Worm (Caenorhabditis elegans) whole organism, L1 larva: ENCODE results near the gene rpb-12.

ENCODE experiments used
- C04F5.9 ChIP-seq: sonication (generic microtip); optimal IDR thresholded peaks from 2 replicates; lab custom pipeline; 2016; ENCODE audit warnings: missing genetic modification characterization, missing compliant biosample characterization
- blmp-1 ChIP-seq: fragments of 150-350 bp; optimal IDR thresholded peaks from 2 replicates; lab custom pipeline; 2014; ENCODE audit warnings: missing biosample characterization, missing genetic modification characterization
- ceh-82 ChIP-seq, 3 experiments: fragments of 150-350 bp in 1 of 3; sonication (generic microtip) in 2 of 3; optimal IDR thresholded peaks; 2 replicates each; lab custom pipeline; 2014 to 2017; ENCODE audit warnings: missing biosample characterization in 3 of 3, missing genetic modification characterization in 3 of 3
- ceh-88 ChIP-seq: fragments of 200-800 bp; sonication (Bioruptor generic); IDR thresholded peaks from 2 replicates; pipeline ENCODE4 v1.3.6; 2022; ENCODE audit warnings: missing genetic modification characterization, missing compliant biosample characterization
- ceh-90 ChIP-seq: sonication (generic microtip); optimal IDR thresholded peaks from 2 replicates; lab custom pipeline; 2016; ENCODE audit warnings: missing genetic modification characterization, missing compliant biosample characterization
- efl-1 ChIP-seq, 4 experiments: fragments of 150-350 bp; optimal IDR thresholded peaks in 3 of 4; peaks in 1 of 4; 1 replicate in 1 of 4; 2 replicates in 3 of 4; lab custom pipeline; 2014; ENCODE audit warnings: missing biosample characterization in 2 of 4, missing genetic modification characterization in 2 of 4, missing genetic modification reagents in 2 of 4
- elt-2 ChIP-seq: sonication (generic microtip); optimal IDR thresholded peaks from 2 replicates; lab custom pipeline; 2016; ENCODE audit warnings: missing genetic modification characterization, mild to moderate bottlenecking, inconsistent platforms, missing compliant biosample characterization, missing genetic modification reagents
- elt-3 ChIP-seq, 6 experiments: fragments of 150-350 bp in 1 of 6; sonication (generic microtip); optimal IDR thresholded peaks; 2 replicates each; lab custom pipeline; 2017 to 2018; ENCODE audit warnings: missing biosample characterization in 6 of 6, missing genetic modification characterization in 6 of 6, inconsistent platforms in 1 of 6
- ets-5 ChIP-seq: fragments of 200-800 bp; sonication (Bioruptor generic); IDR thresholded peaks from 2 replicates; pipeline ENCODE4 v1.3.6; 2022; ENCODE audit warnings: missing genetic modification characterization, missing compliant biosample characterization
- fkh-10 ChIP-seq: sonication (generic microtip); optimal IDR thresholded peaks from 2 replicates; lab custom pipeline; 2017; ENCODE audit warnings: missing biosample characterization, missing genetic modification reagents, missing genetic modification characterization
- fkh-4 ChIP-seq: sonication (generic microtip); optimal IDR thresholded peaks from 2 replicates; lab custom pipeline; 2016; ENCODE audit warnings: missing compliant biosample characterization, missing genetic modification characterization, borderline replicate concordance
- fkh-8 ChIP-seq: sonication (generic microtip); optimal IDR thresholded peaks from 2 replicates; lab custom pipeline; 2016; ENCODE audit warnings: mild to moderate bottlenecking, missing genetic modification characterization, missing compliant biosample characterization
- hlh-17 ChIP-seq: fragments of 200-800 bp; sonication (Bioruptor generic); optimal IDR thresholded peaks from 2 replicates; lab custom pipeline; 2018; ENCODE audit warnings: missing genetic modification characterization, mild to moderate bottlenecking, missing compliant biosample characterization, moderate library complexity, borderline replicate concordance
- jun-1 ChIP-seq: fragments of 150-350 bp; optimal IDR thresholded peaks from 2 replicates; lab custom pipeline; 2014; ENCODE audit warnings: missing biosample characterization, missing genetic modification reagents, missing genetic modification characterization
- lin-14 ChIP-seq: fragments of 200-800 bp; sonication (Bioruptor generic); optimal IDR thresholded peaks from 2 replicates; lab custom pipeline; 2018; ENCODE audit warnings: mild to moderate bottlenecking, missing genetic modification characterization, moderate library complexity, missing compliant biosample characterization
- lin-35 ChIP-seq, 2 experiments: fragments of 150-350 bp; optimal IDR thresholded peaks; 2 replicates each; lab custom pipeline; 2014; ENCODE audit warnings: missing biosample characterization in 2 of 2, missing genetic modification characterization in 2 of 2, missing genetic modification reagents in 2 of 2
- lir-3 ChIP-seq: sonication (generic microtip); optimal IDR thresholded peaks from 2 replicates; lab custom pipeline; 2016; ENCODE audit warnings: mild to moderate bottlenecking, missing genetic modification characterization, moderate library complexity, missing compliant biosample characterization; ENCODE audit not compliant: poor library complexity
- lsy-2 ChIP-seq, 2 experiments: fragments of 150-350 bp; optimal IDR thresholded peaks; 2 replicates each; lab custom pipeline; 2014; ENCODE audit warnings: missing biosample characterization in 2 of 2, missing genetic modification characterization in 2 of 2
- mdl-1 ChIP-seq, 2 experiments: fragments of 150-350 bp; optimal IDR thresholded peaks; 2 replicates each; lab custom pipeline; 2014 to 2017; ENCODE audit warnings: missing biosample characterization in 2 of 2, missing genetic modification characterization in 2 of 2, inconsistent platforms in 1 of 2
- nhr-11 ChIP-seq: fragments of 150-350 bp; optimal IDR thresholded peaks from 2 replicates; lab custom pipeline; 2014; ENCODE audit warnings: missing biosample characterization, missing genetic modification characterization
- nhr-19 ChIP-seq: fragments of 200-800 bp; sonication (Bioruptor generic); conservative IDR thresholded peaks from 2 replicates; pipeline ENCODE4 v1.3.6; 2022; ENCODE audit warnings: missing genetic modification characterization, missing compliant biosample characterization
- nhr-28 ChIP-seq: fragments of 150-350 bp; optimal IDR thresholded peaks from 2 replicates; lab custom pipeline; 2014; ENCODE audit warnings: missing biosample characterization, missing genetic modification characterization
- nhr-47 ChIP-seq: sonication (generic microtip); optimal IDR thresholded peaks from 2 replicates; lab custom pipeline; 2016; ENCODE audit warnings: mild to moderate bottlenecking, missing genetic modification characterization, moderate library complexity, missing compliant biosample characterization
- nhr-71 ChIP-seq: sonication (generic microtip); optimal IDR thresholded peaks from 2 replicates; lab custom pipeline; 2016; ENCODE audit warnings: mild to moderate bottlenecking, missing genetic modification characterization, moderate library complexity, missing compliant biosample characterization
- nhr-90 ChIP-seq: sonication (generic microtip); optimal IDR thresholded peaks from 2 replicates; lab custom pipeline; 2016; ENCODE audit warnings: mild to moderate bottlenecking, missing genetic modification characterization, missing compliant biosample characterization; ENCODE audit not compliant: poor library complexity
- pag-3 ChIP-seq: sonication (generic microtip); optimal IDR thresholded peaks from 2 replicates; lab custom pipeline; 2017; ENCODE audit warnings: missing genetic modification characterization, mild to moderate bottlenecking, missing compliant biosample characterization, antibody characterized with exemption, borderline replicate concordance; ENCODE audit not compliant: insufficient read depth
- rnt-1 ChIP-seq: sonication (generic microtip); optimal IDR thresholded peaks from 2 replicates; lab custom pipeline; 2016; ENCODE audit warnings: mild to moderate bottlenecking, missing genetic modification characterization, moderate library complexity, missing compliant biosample characterization
- snpc-4 ChIP-seq: fragments of 150-350 bp; optimal IDR thresholded peaks from 2 replicates; lab custom pipeline; 2014; ENCODE audit warnings: missing biosample characterization, missing genetic modification characterization
- snu-23 ChIP-seq: sonication (generic microtip); optimal IDR thresholded peaks from 2 replicates; lab custom pipeline; 2016; ENCODE audit warnings: missing genetic modification characterization, missing compliant biosample characterization
- sptf-1 ChIP-seq: fragments of 150-350 bp; optimal IDR thresholded peaks from 2 replicates; lab custom pipeline; 2014; ENCODE audit warnings: missing biosample characterization, missing genetic modification characterization
- tbx-2 ChIP-seq: sonication (generic microtip); optimal IDR thresholded peaks from 2 replicates; lab custom pipeline; 2016; ENCODE audit warnings: missing genetic modification characterization, missing compliant biosample characterization
- tlp-1 ChIP-seq: fragments of 150-350 bp; optimal IDR thresholded peaks from 2 replicates; lab custom pipeline; 2014; ENCODE audit warnings: missing biosample characterization, missing genetic modification characterization
- unc-98 ChIP-seq: fragments of 200-800 bp; sonication (Bioruptor generic); IDR thresholded peaks from 2 replicates; pipeline ENCODE4 v1.3.6; 2022; ENCODE audit warnings: missing genetic modification characterization, missing compliant biosample characterization
- xbp-1 ChIP-seq: sonication (generic microtip); optimal IDR thresholded peaks from 2 replicates; lab custom pipeline; 2016; ENCODE audit warnings: missing genetic modification characterization, missing compliant biosample characterization
- zip-4 ChIP-seq: fragments of 200-800 bp; sonication (Bioruptor generic); optimal IDR thresholded peaks from 2 replicates; lab custom pipeline; 2018; ENCODE audit warnings: mild to moderate bottlenecking, missing genetic modification characterization, moderate library complexity, missing compliant biosample characterization
- ztf-4 ChIP-seq: fragments of 150-350 bp; optimal IDR thresholded peaks from 2 replicates; lab custom pipeline; 2014; ENCODE audit warnings: missing biosample characterization, missing genetic modification characterization

The rpb-12 gene

DNA sequence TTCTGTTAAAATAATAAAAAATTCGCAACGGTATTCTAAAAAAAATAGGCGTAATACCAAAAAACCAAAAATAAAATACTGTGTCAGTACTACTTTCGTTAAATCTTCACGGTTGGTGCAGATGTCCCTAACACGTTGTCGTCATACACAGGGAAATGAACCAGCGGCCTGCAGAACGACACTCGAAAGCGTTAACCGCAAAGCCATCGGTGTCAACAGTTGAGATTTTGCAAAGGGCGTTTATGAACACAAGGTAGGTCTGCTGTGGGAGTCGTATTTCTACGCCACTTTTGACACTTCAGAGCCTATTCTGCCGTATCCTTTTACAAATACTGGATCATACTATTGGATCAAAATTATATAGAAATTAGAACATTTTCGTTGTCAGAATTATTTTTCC lies 44.5 kb upstream of the rpb-12 start (continued):
- TF ChIP-seq nhr-71 (peak; percentile 80), nhr-19 (GFP tag; lab: Robert Waterston, UW) (peak; percentile 75), fkh-8 (tag; lab: Kevin White, UChicago) (peak; percentile 63), mdl-1 (tag; optimal IDR thresholded peaks at IDR 0.05; lab: Kevin White, UChicago) (peak in 1 of 2 experiments; percentile 86), nhr-11 (tag; lab: Kevin White, UChicago) (no peak), fkh-10 (GFP tag; lab: Kevin White, UChicago) (peak; percentile 17), ceh-88 (no peak), zip-4 (GFP tag; lab: Kevin White, UChicago) (no peak), ets-5 (GFP tag; lab: Robert Waterston, UW) (no peak), C04F5.9 (tag; lab: Kevin White, UChicago) (no peak), nhr-90 (peak; percentile 64), pag-3 (tag; lab: Kevin White, UChicago) (no peak), ceh-82 (tag; optimal IDR thresholded peaks at IDR 0.05; lab: Kevin White, UChicago) (peak in 2 of 3 experiments; percentile 47 to 66), hlh-17 (no peak), elt-3 (tag; optimal IDR thresholded peaks at IDR 0.05; lab: Kevin White, UChicago) (peak in 2 of 6 experiments; percentile 49 to 50), snu-23 (GFP tag; lab: Kevin White, UChicago) (peak; percentile 89), sptf-1 (tag; lab: Kevin White, UChicago) (no peak), lsy-2 (tag; optimal IDR thresholded peaks at IDR 0.05; lab: Kevin White, UChicago) (peak; percentile 64 to 72), lir-3 (tag; lab: Kevin White, UChicago) (peak; percentile 49), tbx-2 (peak; percentile 66), jun-1 (tag; lab: Kevin White, UChicago) (peak; percentile 43), nhr-47 (peak; percentile 78), unc-98 (GFP tag; lab: Robert Waterston, UW) (no peak)

DNA sequence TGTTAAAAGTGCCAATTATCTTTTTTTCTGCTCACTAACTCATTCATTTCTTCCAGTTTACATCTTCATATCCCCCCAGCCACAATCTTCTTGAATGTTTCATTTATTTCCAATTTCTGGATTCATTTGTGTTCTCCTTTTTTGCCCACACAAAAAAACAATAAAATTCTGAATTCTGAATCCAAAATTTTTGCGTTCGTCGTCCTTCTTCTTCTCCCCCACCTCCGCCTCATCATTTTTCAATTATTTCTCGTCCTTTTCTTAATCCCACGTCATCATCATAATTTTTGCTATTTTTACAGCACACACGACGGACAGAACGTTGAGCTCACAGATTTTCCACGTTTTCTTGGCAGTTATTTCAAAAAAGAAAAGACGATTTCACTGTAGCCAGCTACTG lies 37.9 kb upstream of the rpb-12 start, which contains the start of gene C07C7.1:
C07C7.1 (plus strand) TSS at position 301 of the 400 bp plus-strand sequence.
- TF ChIP-seq elt-2 (tag; lab: Kevin White, UChicago) (no peak), rnt-1 (tag; lab: Kevin White, UChicago) (no peak), snpc-4 (tag; lab: Kevin White, UChicago) (no peak), ceh-90 (tag; lab: Kevin White, UChicago) (no peak), ztf-4 (tag; lab: Kevin White, UChicago) (no peak)

DNA sequence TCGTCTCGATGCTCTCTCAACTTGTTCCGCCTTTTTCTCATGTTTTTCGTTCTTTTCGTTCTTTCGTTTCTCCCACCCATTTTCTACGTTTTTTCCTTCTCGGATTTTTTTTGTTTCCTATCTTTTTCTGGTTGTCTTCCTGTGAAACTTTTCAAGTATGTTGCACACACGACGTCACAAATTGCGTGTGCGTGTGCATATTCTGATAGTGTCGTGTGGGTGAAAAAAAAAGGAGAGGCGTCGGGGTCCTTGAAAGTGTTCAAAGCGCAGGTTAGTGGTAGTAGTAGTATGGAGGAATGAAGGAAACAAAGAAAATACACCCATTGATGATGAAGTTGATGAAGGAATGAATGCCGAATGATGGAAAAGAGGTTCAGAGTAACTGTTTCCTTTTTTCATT lies 23.1 kb upstream of the rpb-12 start:
- no peak for TF ChIP-seq blmp-1 (tag; lab: Kevin White, UChicago)
- TF ChIP-seq lin-14 (GFP tag; lab: Kevin White, UChicago) = peak; percentile 36
- TF ChIP-seq pag-3 (tag; lab: Kevin White, UChicago) = no peak
- no peak for TF ChIP-seq hlh-17
- no peak for TF ChIP-seq tlp-1 (tag; lab: Kevin White, UChicago)
- no peak for TF ChIP-seq lin-35 (GFP tag; optimal IDR thresholded peaks at IDR 0.05; lab: Kevin White, UChicago)
- peak; percentile 50 for TF ChIP-seq fkh-10 (GFP tag; lab: Kevin White, UChicago)
- no peak for TF ChIP-seq xbp-1 (tag; lab: Kevin White, UChicago)
- no peak for TF ChIP-seq fkh-4 (tag; lab: Kevin White, UChicago)

DNA sequence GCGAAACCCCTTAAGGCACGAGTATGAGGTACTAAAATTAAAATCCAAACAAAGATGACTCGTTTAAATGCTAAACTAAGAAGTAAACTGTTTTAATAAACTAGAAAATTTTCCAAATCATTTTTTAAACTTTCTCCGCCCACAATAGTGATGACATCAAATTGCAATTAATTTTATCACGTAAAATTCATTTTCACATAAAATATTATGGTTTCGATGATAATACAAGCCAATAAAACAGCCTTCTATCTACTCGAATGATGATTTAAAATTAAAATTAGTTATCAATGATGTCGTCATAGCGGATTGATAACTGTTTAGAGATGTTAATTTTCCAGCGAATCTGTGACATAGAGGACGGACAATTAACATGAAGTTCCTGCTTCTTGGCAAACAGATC lies 19.0 kb upstream of the rpb-12 start, which contains the start of gene C07C7.3:
C07C7.3 (plus strand) TSS at position 371 of the 400 bp plus-strand sequence.
- TF ChIP-seq efl-1 (optimal IDR thresholded peaks at IDR 0.05; lab: Kevin White, UChicago) (no peak), efl-1 (GFP tag; optimal IDR thresholded peaks at IDR 0.05 in 1 of 2; lab: Kevin White, UChicago) (peak in 1 of 2 experiments; percentile 57), hlh-17 (no peak), nhr-28 (tag; lab: Kevin White, UChicago) (no peak), ztf-4 (tag; lab: Kevin White, UChicago) (no peak), tlp-1 (tag; lab: Kevin White, UChicago) (peak; percentile 51), elt-2 (tag; lab: Kevin White, UChicago) (peak; percentile 70), xbp-1 (tag; lab: Kevin White, UChicago) (no peak)
